Worm (Caenorhabditis elegans) whole organism, early embryonic: ENCODE data around the gene Y66D12A.30.

ENCODE experiments used
- B0310.2 ChIP-seq: sonication (generic microtip); optimal IDR thresholded peaks from 2 replicates; lab custom pipeline; 2016; ENCODE audit warnings: mild to moderate bottlenecking, missing genetic modification characterization, missing compliant biosample characterization
- F13C5.2 ChIP-seq: sonication (generic microtip); optimal IDR thresholded peaks from 2 replicates; lab custom pipeline; 2017; ENCODE audit warnings: mild to moderate bottlenecking, missing genetic modification characterization, inconsistent platforms, missing compliant biosample characterization
- ama-1 ChIP-seq: fragments of 150-350 bp; optimal IDR thresholded peaks from 2 replicates; lab custom pipeline; 2014
- ceh-36 ChIP-seq: sonication (generic microtip); optimal IDR thresholded peaks from 2 replicates; lab custom pipeline; 2016; ENCODE audit warnings: missing genetic modification characterization, inconsistent platforms, missing compliant biosample characterization
- flt-1 ChIP-seq: fragments of 200-800 bp; sonication (Bioruptor generic); IDR thresholded peaks from 2 replicates; pipeline ENCODE4 v1.3.6; 2022; ENCODE audit warnings: missing genetic modification characterization, missing compliant biosample characterization
- hmbx-1 ChIP-seq: sonication (generic microtip); optimal IDR thresholded peaks from 2 replicates; lab custom pipeline; 2016; ENCODE audit warnings: mild to moderate bottlenecking, missing genetic modification characterization, missing compliant biosample characterization
- hnd-1 ChIP-seq: sonication (generic microtip); optimal IDR thresholded peaks from 2 replicates; lab custom pipeline; 2016; ENCODE audit warnings: missing genetic modification characterization, missing compliant biosample characterization
- pes-1 ChIP-seq: fragments of 200-800 bp; sonication (Bioruptor generic); IDR thresholded peaks from 2 replicates; pipeline ENCODE4 v1.3.6; 2022; ENCODE audit warnings: missing genetic modification reagents, missing genetic modification characterization, missing compliant biosample characterization
- scrt-1 ChIP-seq: fragments of 200-800 bp; sonication (Bioruptor generic); IDR thresholded peaks from 2 replicates; pipeline ENCODE4 v1.3.6; 2022; ENCODE audit warnings: missing genetic modification characterization, missing compliant biosample characterization
- tbx-11 ChIP-seq: fragments of 200-800 bp; sonication (Bioruptor generic); IDR thresholded peaks from 2 replicates; pipeline ENCODE4 v1.3.6; 2022; ENCODE audit warnings: missing genetic modification characterization, missing compliant biosample characterization
- tra-4 ChIP-seq: sonication (generic microtip); optimal IDR thresholded peaks from 2 replicates; lab custom pipeline; 2017; ENCODE audit warnings: missing genetic modification characterization, missing compliant biosample characterization

DNA sequence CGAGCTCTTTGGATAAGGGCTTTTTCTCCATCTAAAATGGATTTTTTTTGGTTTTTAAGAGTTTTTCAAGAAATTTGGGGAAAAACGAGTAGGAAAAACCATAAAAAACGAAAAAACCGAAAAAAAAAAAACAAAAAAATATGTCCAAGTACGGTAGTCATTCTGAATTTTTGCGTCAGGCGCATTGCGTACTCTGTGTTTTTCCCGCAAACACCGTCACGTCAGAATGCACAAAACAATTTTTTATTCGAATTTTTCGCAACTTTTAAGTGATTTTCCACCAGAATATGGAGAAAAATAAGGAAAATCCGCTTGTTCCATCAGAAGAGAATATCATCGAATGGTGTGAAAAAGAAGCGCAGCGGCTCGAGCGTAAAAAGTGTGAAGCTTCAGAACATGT is 28.3 kb upstream of the Y66D12A.30 start, which contains the start of the genes Y66D12A.6 and ceh-92:
- TF ChIP-seq ama-1 (lab: Kevin White, UChicago) (no peak), scrt-1 (GFP tag; lab: Robert Waterston, UW) (no peak), tra-4 (no peak), hmbx-1 (tag; lab: Kevin White, UChicago) (no peak), hnd-1 (tag; lab: Kevin White, UChicago) (no peak), ceh-36 (tag; lab: Kevin White, UChicago) (no peak), flt-1 (no peak), pes-1 (no peak), tbx-11 (GFP tag; lab: Robert Waterston, UW) (no peak), B0310.2 (tag; lab: Kevin White, UChicago) (no peak), F13C5.2 (tag; lab: Kevin White, UChicago) (no peak)
